Fruit fly (Drosophila melanogaster): ENCODE measurements around the gene CG10561.

The CG10561 gene

DNA sequence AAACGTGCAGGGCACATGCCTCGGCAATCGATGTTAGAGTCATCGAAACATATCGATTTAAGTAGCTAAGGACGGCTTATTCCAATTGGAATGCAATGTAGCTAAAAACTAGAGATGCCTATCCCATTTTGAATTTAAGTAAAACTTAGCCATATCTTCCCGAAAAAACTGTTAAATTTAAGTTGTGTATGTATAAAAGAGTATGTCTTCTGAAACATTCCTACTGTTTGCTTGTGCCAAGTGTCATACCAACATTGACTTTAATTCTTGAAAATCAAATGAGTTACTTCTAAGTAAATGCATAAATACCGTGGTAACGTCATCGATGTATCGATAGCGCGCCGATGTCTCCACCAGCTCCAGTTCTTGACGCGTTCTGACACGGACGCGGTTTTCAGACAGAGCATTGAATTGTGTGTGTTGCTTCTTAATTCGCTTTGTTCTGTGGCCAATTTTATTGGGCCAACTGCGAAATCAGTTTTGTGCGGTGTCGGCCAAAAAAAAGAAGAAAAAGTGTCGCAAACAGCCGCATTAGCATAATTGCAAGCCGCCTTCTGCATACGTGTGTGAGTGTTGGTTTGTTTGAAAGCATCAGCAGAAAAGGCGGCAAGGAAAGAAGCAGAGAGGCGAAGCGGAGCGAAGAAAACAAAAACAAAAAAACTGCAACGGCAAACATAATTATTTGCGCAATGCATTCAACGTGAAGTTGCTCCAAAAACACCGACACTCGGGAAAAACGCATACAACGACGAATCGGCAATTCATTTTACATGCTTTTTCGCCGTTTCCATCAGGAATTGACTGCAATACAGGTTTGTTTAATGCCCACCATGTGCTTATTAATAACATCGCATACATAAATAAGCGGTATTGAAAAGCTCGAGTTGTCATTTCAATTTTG, 19.5 kb downstream of the CG10561 start, which contains the start of gene brat (continued):
- TF ChIP-seq CG9609 (GFP tag; optimal IDR thresholded peaks at IDR 0.05) (peak; percentile 56), fd3F (GFP tag; optimal IDR thresholded peaks at IDR 0.05) (peak; percentile 8), ERR (GFP tag; optimal IDR thresholded peaks at IDR 0.05) (peak; percentile 26), Lhr (GFP tag; optimal IDR thresholded peaks at IDR 0.05) (peak; percentile 40), Ptx1 (GFP tag; IDR thresholded peaks at IDR 0.05) (peak; percentile 45; the same call in 1 of the 2 replicates), pho (GFP tag; optimal IDR thresholded peaks at IDR 0.05) (peak; percentile 59), gsb-n (tag; optimal IDR thresholded peaks at IDR 0.05) (peak; percentile 6), CG2712 (tag; optimal IDR thresholded peaks at IDR 0.05) (peak; percentile 61), CHES-1-like (GFP tag; optimal IDR thresholded peaks at IDR 0.05) (peak; percentile 86), CG34224 (GFP tag; IDR thresholded peaks at IDR 0.05; ENCODE audit: partially characterized antibody) (peak; percentile 91), Abd-B (GFP tag; optimal IDR thresholded peaks at IDR 0.05) (peak; percentile 51), Doc3 (GFP tag; IDR thresholded peaks at IDR 0.05; ENCODE audit: partially characterized antibody) (peak; percentile 84), Sox102F (GFP tag; optimal IDR thresholded peaks at IDR 0.05) (peak; percentile 22), tna (GFP tag; IDR thresholded peaks at IDR 0.05; ENCODE audit: partially characterized antibody) (peak; percentile 73; the same call in 1 of the 2 replicates), crol (GFP tag; IDR thresholded peaks at IDR 0.05) (no peak), gsb (GFP tag; IDR thresholded peaks at IDR 0.05) (no peak), CG14860 (GFP tag; IDR thresholded peaks at IDR 0.05; ENCODE audit: partially characterized antibody) (peak; percentile 91), CG15479 (GFP tag; optimal IDR thresholded peaks at IDR 0.05) (peak; percentile 3), Fer3 (tag; optimal IDR thresholded peaks at IDR 0.05) (peak; percentile 44), fu2 (GFP tag; optimal IDR thresholded peaks at IDR 0.05) (peak; percentile 44), BEAF-32 (GFP tag; optimal IDR thresholded peaks at IDR 0.05) (peak; percentile 96), Dad (GFP tag; optimal IDR thresholded peaks at IDR 0.05) (peak; percentile 37), bab2 (GFP tag; optimal IDR thresholded peaks at IDR 0.05) (peak; percentile 54), CG1647 (GFP tag; optimal IDR thresholded peaks at IDR 0.05) (peak; percentile 8), CG11093 (GFP tag; IDR thresholded peaks at IDR 0.05) (no peak), CG17802 (tag; optimal IDR thresholded peaks at IDR 0.05) (peak; percentile 51), Ets65A (GFP tag) (peak; percentile 79), Dek (tag; optimal IDR thresholded peaks at IDR 0.05) (peak; percentile 18), phol (tag; optimal IDR thresholded peaks at IDR 0.05) (peak; percentile 66), CG31365 (tag; optimal IDR thresholded peaks at IDR 0.05) (no peak), vvl (GFP tag; IDR thresholded peaks at IDR 0.05) (peak; percentile 16; the same call in 1 of the 2 replicates), tx (GFP tag; optimal IDR thresholded peaks at IDR 0.05) (peak; percentile 45), CG7987 (GFP tag; optimal IDR thresholded peaks at IDR 0.05) (no peak), lov (optimal IDR thresholded peaks at IDR 0.05) (no peak), lov (GFP tag; IDR thresholded peaks at IDR 0.05) (0 out of 3 replicates have a peak, but pooled peaks have one; percentile 21), grn (GFP tag; optimal IDR thresholded peaks at IDR 0.05) (no peak), Mes4 (GFP tag; optimal IDR thresholded peaks at IDR 0.05) (no peak), CG7357 (GFP tag; IDR thresholded peaks at IDR 0.05) (peak; percentile 69), ato (GFP tag; IDR thresholded peaks at IDR 0.05; ENCODE audit: partially characterized antibody) (peak; percentile 68), HmgD (GFP tag; optimal IDR thresholded peaks at IDR 0.05) (peak; percentile 55), Ets97D (GFP tag; optimal IDR thresholded peaks at IDR 0.05) (peak; percentile 56), sqz (GFP tag; optimal IDR thresholded peaks at IDR 0.05) (peak; percentile 28), tin (GFP tag; optimal IDR thresholded peaks at IDR 0.05) (peak; percentile 47), Max (GFP tag; optimal IDR thresholded peaks at IDR 0.05) (peak; percentile 64), CG9817 (tag; optimal IDR thresholded peaks at IDR 0.05) (peak; percentile 64), CG2202 (tag; optimal IDR thresholded peaks at IDR 0.05) (no peak), gt (GFP tag; IDR thresholded peaks at IDR 0.05) (no peak), ken (GFP tag; IDR thresholded peaks at IDR 0.05) (no peak)

All from whole organism, embryonic.